Worm (Caenorhabditis elegans) whole organism, late embryonic: ENCODE results near the gene lgg-3.

Source experiments
- K02D7.2 ChIP-seq: sonication (generic microtip); optimal IDR thresholded peaks from 2 replicates; lab custom pipeline; 2017; ENCODE audit warnings: mild to moderate bottlenecking, missing genetic modification characterization, missing compliant biosample characterization
- K09A11.1 ChIP-seq: sonication (generic microtip); optimal IDR thresholded peaks from 2 replicates; lab custom pipeline; 2017; ENCODE audit warnings: antibody characterized with exemption, mild to moderate bottlenecking, missing genetic modification characterization, missing compliant biosample characterization; ENCODE audit not compliant: insufficient read depth
- T23F11.4 ChIP-seq: fragments of 200-800 bp; sonication (Bioruptor generic); optimal IDR thresholded peaks from 2 replicates; lab custom pipeline; 2018; ENCODE audit warnings: mild to moderate bottlenecking, missing genetic modification characterization, missing compliant biosample characterization
- ama-1 ChIP-seq: fragments of 150-350 bp; optimal IDR thresholded peaks from 2 replicates; lab custom pipeline; 2014
- ceh-14 ChIP-seq: sonication (generic microtip); optimal IDR thresholded peaks from 2 replicates; lab custom pipeline; 2016; ENCODE audit warnings: missing genotype, missing genetic modification characterization, missing compliant biosample characterization
- ceh-19 ChIP-seq: fragments of 200-800 bp; sonication (Bioruptor generic); optimal IDR thresholded peaks from 2 replicates; lab custom pipeline; 2018; ENCODE audit warnings: mild to moderate bottlenecking, missing genetic modification characterization, missing compliant biosample characterization
- ceh-2 ChIP-seq: sonication (generic microtip); optimal IDR thresholded peaks from 2 replicates; lab custom pipeline; 2016; ENCODE audit warnings: missing genotype, missing genetic modification characterization, missing compliant biosample characterization
- ceh-22 ChIP-seq: sonication (generic microtip); optimal IDR thresholded peaks from 2 replicates; lab custom pipeline; 2017; ENCODE audit warnings: missing biosample characterization, missing genetic modification characterization
- ceh-24 ChIP-seq: sonication (generic microtip); optimal IDR thresholded peaks from 2 replicates; lab custom pipeline; 2016; ENCODE audit warnings: mild to moderate bottlenecking, missing genetic modification characterization, missing compliant biosample characterization
- ceh-31 ChIP-seq: sonication (generic microtip); optimal IDR thresholded peaks from 2 replicates; lab custom pipeline; 2016; ENCODE audit warnings: missing genetic modification characterization, missing compliant biosample characterization
- ceh-34 ChIP-seq: sonication (generic microtip); optimal IDR thresholded peaks from 2 replicates; lab custom pipeline; 2016; ENCODE audit warnings: mild to moderate bottlenecking, missing genetic modification characterization, missing compliant biosample characterization
- ceh-45 ChIP-seq: fragments of 200-800 bp; sonication (Bioruptor generic); IDR thresholded peaks from 2 replicates; pipeline ENCODE4 v1.3.6; 2022; ENCODE audit warnings: missing genetic modification reagents, missing genetic modification characterization, missing compliant biosample characterization
- ceh-48 ChIP-seq: sonication (generic microtip); optimal IDR thresholded peaks from 2 replicates; lab custom pipeline; 2016; ENCODE audit warnings: missing genetic modification characterization, inconsistent platforms, missing compliant biosample characterization
- dve-1 ChIP-seq: sonication (generic microtip); optimal IDR thresholded peaks from 2 replicates; lab custom pipeline; 2017; ENCODE audit warnings: antibody characterized with exemption, mild to moderate bottlenecking, missing genetic modification characterization, missing compliant biosample characterization
- elt-2 ChIP-seq: sonication (generic microtip); optimal IDR thresholded peaks from 2 replicates; lab custom pipeline; 2016; ENCODE audit warnings: missing genetic modification reagents, missing genetic modification characterization, missing compliant biosample characterization
- ets-4 ChIP-seq: sonication (generic microtip); optimal IDR thresholded peaks from 2 replicates; lab custom pipeline; 2016; ENCODE audit warnings: missing genetic modification characterization, missing compliant biosample characterization
- eyg-1 ChIP-seq: sonication (generic microtip); optimal IDR thresholded peaks from 2 replicates; lab custom pipeline; 2016; ENCODE audit warnings: missing genotype, missing genetic modification characterization, missing compliant biosample characterization
- fkh-10 ChIP-seq: fragments of 150-350 bp; optimal IDR thresholded peaks from 2 replicates; lab custom pipeline; 2014; ENCODE audit warnings: missing biosample characterization, missing genetic modification reagents, missing genetic modification characterization
- gmeb-2 ChIP-seq: sonication (generic microtip); optimal IDR thresholded peaks from 2 replicates; lab custom pipeline; 2016; ENCODE audit warnings: missing genetic modification characterization, inconsistent platforms, missing compliant biosample characterization
- hlh-30 ChIP-seq: sonication (generic microtip); optimal IDR thresholded peaks from 2 replicates; lab custom pipeline; 2017; ENCODE audit warnings: antibody characterized with exemption, missing genetic modification characterization, missing compliant biosample characterization; ENCODE audit not compliant: insufficient read depth
- hlh-6 ChIP-seq: sonication (generic microtip); optimal IDR thresholded peaks from 2 replicates; lab custom pipeline; 2016; ENCODE audit warnings: missing genotype, missing genetic modification characterization, missing compliant biosample characterization
- mec-3 ChIP-seq: sonication (generic microtip); optimal IDR thresholded peaks from 2 replicates; lab custom pipeline; 2016; ENCODE audit warnings: borderline replicate concordance, missing genetic modification characterization, missing compliant biosample characterization
- nfya-1 ChIP-seq: sonication (generic microtip); optimal IDR thresholded peaks from 2 replicates; lab custom pipeline; 2017; ENCODE audit warnings: missing genetic modification characterization, mild to moderate bottlenecking, missing compliant biosample characterization, antibody characterized with exemption, moderate library complexity
- nhr-232 ChIP-seq: sonication (generic microtip); optimal IDR thresholded peaks from 2 replicates; lab custom pipeline; 2016; ENCODE audit warnings: missing genetic modification characterization, missing compliant biosample characterization
- odd-2 ChIP-seq: sonication (generic microtip); optimal IDR thresholded peaks from 2 replicates; lab custom pipeline; 2017; ENCODE audit warnings: antibody characterized with exemption, mild to moderate bottlenecking, missing genetic modification characterization, missing compliant biosample characterization
- pax-1 ChIP-seq: fragments of 150-350 bp; optimal IDR thresholded peaks from 2 replicates; lab custom pipeline; 2014; ENCODE audit warnings: missing biosample characterization, missing genetic modification characterization
- pqm-1 ChIP-seq: sonication (generic microtip); optimal IDR thresholded peaks from 2 replicates; lab custom pipeline; 2016; ENCODE audit warnings: missing genetic modification characterization, missing compliant biosample characterization
- ref-2 ChIP-seq: sonication (generic microtip); optimal IDR thresholded peaks from 2 replicates; lab custom pipeline; 2016; ENCODE audit warnings: missing genetic modification characterization, missing compliant biosample characterization
- rnt-1 ChIP-seq: sonication (generic microtip); optimal IDR thresholded peaks from 2 replicates; lab custom pipeline; 2016; ENCODE audit warnings: missing genetic modification characterization, missing compliant biosample characterization
- sdc-2 ChIP-seq: sonication (generic microtip); optimal IDR thresholded peaks from 2 replicates; lab custom pipeline; 2016; ENCODE audit warnings: missing genotype, missing genetic modification characterization, missing compliant biosample characterization
- sox-2 ChIP-seq: fragments of 200-800 bp; sonication (Bioruptor generic); IDR thresholded peaks from 2 replicates; pipeline ENCODE4 v1.3.6; 2022; ENCODE audit warnings: missing genetic modification reagents, missing genetic modification characterization, missing compliant biosample characterization
- sox-4 ChIP-seq: sonication (generic microtip); optimal IDR thresholded peaks from 2 replicates; lab custom pipeline; 2017; ENCODE audit warnings: mild to moderate bottlenecking, missing genetic modification characterization, inconsistent platforms, missing compliant biosample characterization
- tbx-2 ChIP-seq: sonication (generic microtip); optimal IDR thresholded peaks from 2 replicates; lab custom pipeline; 2016; ENCODE audit warnings: missing genetic modification characterization, missing compliant biosample characterization
- unc-55 ChIP-seq: sonication (generic microtip); optimal IDR thresholded peaks from 2 replicates; lab custom pipeline; 2017; ENCODE audit warnings: missing biosample characterization, missing genetic modification reagents, missing genetic modification characterization
- unc-86 ChIP-seq: sonication (generic microtip); optimal IDR thresholded peaks from 2 replicates; lab custom pipeline; 2016; ENCODE audit warnings: missing genetic modification characterization, missing compliant biosample characterization
- zip-5 ChIP-seq: sonication (generic microtip); optimal IDR thresholded peaks from 2 replicates; lab custom pipeline; 2016; ENCODE audit warnings: missing genetic modification characterization, missing compliant biosample characterization
- ztf-16 ChIP-seq: sonication (generic microtip); optimal IDR thresholded peaks from 2 replicates; lab custom pipeline; 2017; ENCODE audit warnings: missing genetic modification characterization, missing compliant biosample characterization

The lgg-3 gene

ce11 chrIII:5715467-5715866 is 17.7 kb upstream of the lgg-3 start (continued):
- TF ChIP-seq hlh-6 (tag; lab: Kevin White, UChicago) (peak; percentile 61), sdc-2 (tag; lab: Kevin White, UChicago) (peak; percentile 26), ceh-2 (tag; lab: Kevin White, UChicago) (peak; percentile 36), gmeb-2 (tag; lab: Kevin White, UChicago) (no peak)

- TF ChIP-seq K09A11.1 (tag; lab: Kevin White, UChicago) (no peak), pax-1 (no peak), ceh-34 (no peak), ref-2 (tag; lab: Kevin White, UChicago) (no peak), tbx-2 (tag; lab: Kevin White, UChicago) (no peak), ets-4 (tag; lab: Kevin White, UChicago) (no peak), ceh-48 (tag; lab: Kevin White, UChicago) (no peak), ama-1 (lab: Kevin White, UChicago) (no peak), odd-2 (no peak), rnt-1 (no peak), ceh-24 (no peak), mec-3 (tag; lab: Kevin White, UChicago) (no peak)
These were observed 17.2 kb upstream of the lgg-3 start for ce11 chrIII:5714984-5715454.

ce11 chrIII:5714230-5714983 is 16.6 kb upstream of the lgg-3 start, which contains the start of gene arf-1:
Gene arf-1, plus strand, starts transcription at chrIII:5714886.
- TF ChIP-seq K02D7.2 (tag; lab: Kevin White, UChicago) (no peak), ceh-22 (tag; lab: Kevin White, UChicago) (no peak), dve-1 (tag; lab: Kevin White, UChicago) (no peak)

ce11 chrIII:5711881-5712643 is 14.2 kb upstream of the lgg-3 start:
- TF ChIP-seq eyg-1 (tag; lab: Kevin White, UChicago) (no peak), ref-2 (tag; lab: Kevin White, UChicago) (no peak), pax-1 (no peak), nfya-1 (no peak), T23F11.4 (GFP tag; lab: Kevin White, UChicago) (no peak), ceh-45 (GFP tag; lab: Robert Waterston, UW) (no peak), unc-86 (no peak), hlh-6 (tag; lab: Kevin White, UChicago) (no peak), zip-5 (no peak)

ce11 chrIII:5711242-5711641 is 13.4 kb upstream of the lgg-3 start, which contains the start of gene rbm-26:
Gene rbm-26, plus strand, starts transcription at chrIII:5711542.
- TF ChIP-seq nhr-232 (tag; lab: Kevin White, UChicago): no peak
- no peak for TF ChIP-seq ceh-31 (tag; lab: Kevin White, UChicago)
- no peak for TF ChIP-seq sox-4 (tag; lab: Kevin White, UChicago)
- TF ChIP-seq ceh-48 (tag; lab: Kevin White, UChicago): no peak
- no peak for TF ChIP-seq unc-55 (GFP tag; lab: Kevin White, UChicago)
- no peak for TF ChIP-seq ztf-16
- TF ChIP-seq ama-1 (lab: Kevin White, UChicago): no peak

ce11 chrIII:5710676-5711075 is 12.9 kb upstream of the lgg-3 start:
- no peak for TF ChIP-seq hlh-30 (tag; lab: Kevin White, UChicago)
- peak; percentile 68 for TF ChIP-seq nfya-1
- TF ChIP-seq unc-55 (GFP tag; lab: Kevin White, UChicago): no peak
- TF ChIP-seq fkh-10 (GFP tag; lab: Kevin White, UChicago): no peak
- TF ChIP-seq sox-2 (GFP tag; lab: Robert Waterston, UW): no peak
- TF ChIP-seq pqm-1 (tag; lab: Kevin White, UChicago): no peak
- TF ChIP-seq elt-2 (tag; lab: Kevin White, UChicago): peak; percentile 42
- TF ChIP-seq ets-4 (tag; lab: Kevin White, UChicago): peak; percentile 70
- no peak for TF ChIP-seq K02D7.2 (tag; lab: Kevin White, UChicago)
- TF ChIP-seq unc-86: no peak
- TF ChIP-seq ceh-45 (GFP tag; lab: Robert Waterston, UW): no peak
- no peak for TF ChIP-seq ceh-14
- TF ChIP-seq ceh-19 (GFP tag; lab: Kevin White, UChicago): no peak
- no peak for TF ChIP-seq zip-5
- TF ChIP-seq sox-4 (tag; lab: Kevin White, UChicago): no peak
- no peak for TF ChIP-seq tbx-2 (tag; lab: Kevin White, UChicago)
